Fruit fly (Drosophila melanogaster) whole organism: ENCODE data around the gene Or7a.

Experiments used
- CG8478 ChIP-seq: fragments of >200 bp; optimal IDR thresholded peaks from 2 replicates; lab custom pipeline; 2018; ENCODE audit warnings: inconsistent platforms
- Dll ChIP-seq: fragments of >200 bp; optimal IDR thresholded peaks from 2 replicates; lab custom pipeline; 2017
- EcR ChIP-seq, 2 experiments: fragments of >200 bp; optimal IDR thresholded peaks; 2 replicates each; lab custom pipeline; 2017; ENCODE audit warnings: missing biosample characterization in 2 of 2, missing genetic modification characterization in 2 of 2, missing genetic modification reagents in 2 of 2
- pan ChIP-seq: fragments of >200 bp; optimal IDR thresholded peaks from 2 replicates; lab custom pipeline; 2017
- psq ChIP-seq: fragments of >200 bp; optimal IDR thresholded peaks from 2 replicates; lab custom pipeline; 2017
- usp ChIP-seq: fragments of >200 bp; optimal IDR thresholded peaks from 2 replicates; lab custom pipeline; 2017; ENCODE audit warnings: missing biosample characterization, missing genetic modification characterization, mixed read lengths

- no peak for TF ChIP-seq pan
- TF ChIP-seq psq (lab: Kevin White, UChicago) = no peak
- no peak for TF ChIP-seq Dll (lab: Kevin White, UChicago)
- TF ChIP-seq usp (GFP tag; lab: Kevin White, UChicago) = no peak
- TF ChIP-seq CG8478 (lab: Kevin White, UChicago) = no peak
- TF ChIP-seq EcR (GFP tag; optimal IDR thresholded peaks at IDR 0.05; lab: Kevin White, UChicago) = no peak
Observed at dm6 chrX:8195449-8196156, 30.1 kb upstream of the Or7a start.
